Worm (Caenorhabditis elegans): Measurements from ENCODE around the gene ubc-26.

Gene ubc-26

ce11 chrII:2874801-2875200 is 25.3 kb downstream of the ubc-26 start, which contains the start of gene Y110A2AL.1:
TSS of gene Y110A2AL.1 (plus strand) at chrII:2875101.
- no peak for TF ChIP-seq nhr-25 (tag; optimal IDR thresholded peaks at IDR 0.05)
- TF ChIP-seq peb-1 (tag; optimal IDR thresholded peaks at IDR 0.05): no peak
- no peak for TF ChIP-seq snpc-4 (tag; optimal IDR thresholded peaks at IDR 0.05)

- no peak for TF ChIP-seq ztf-4 (tag; optimal IDR thresholded peaks at IDR 0.05)
- TF ChIP-seq nhr-10 (tag; optimal IDR thresholded peaks at IDR 0.05): no peak
- no peak for TF ChIP-seq sma-9 (GFP tag; optimal IDR thresholded peaks at IDR 0.05)
- TF ChIP-seq sma-9 (tag; optimal IDR thresholded peaks at IDR 0.05): no peak
- TF ChIP-seq nhr-77 (tag; optimal IDR thresholded peaks at IDR 0.05): no peak
- TF ChIP-seq gmeb-1 (tag; optimal IDR thresholded peaks at IDR 0.05): no peak
- TF ChIP-seq mbf-1 (tag; optimal IDR thresholded peaks at IDR 0.05): no peak
- no peak for TF ChIP-seq snpc-4 (tag; optimal IDR thresholded peaks at IDR 0.05)
- TF ChIP-seq lin-39 (tag; optimal IDR thresholded peaks at IDR 0.05): no peak
- no peak for TF ChIP-seq F13H6.1 (tag; optimal IDR thresholded peaks at IDR 0.05)
These were observed 28.3 kb downstream of the ubc-26 start, which contains the start of gene Y110A2AL.10 for ce11 chrII:2871816-2872215. TSS of gene Y110A2AL.10 (minus strand) at chrII:2871916.

ce11 chrII:2867701-2868100 is 32.4 kb downstream of the ubc-26 start, which contains the start of gene Y110A2AL.2:
TSS of gene Y110A2AL.2 (plus strand) at chrII:2868001.
- TF ChIP-seq fos-1 (tag; optimal IDR thresholded peaks at IDR 0.05) (no peak), crh-2 (tag; optimal IDR thresholded peaks at IDR 0.05) (no peak), mbf-1 (tag; optimal IDR thresholded peaks at IDR 0.05) (no peak), ztf-4 (tag; optimal IDR thresholded peaks at IDR 0.05) (no peak), alr-1 (tag; optimal IDR thresholded peaks at IDR 0.05) (no peak)

- no peak for TF ChIP-seq F13H6.1 (tag; optimal IDR thresholded peaks at IDR 0.05)
- no peak for TF ChIP-seq nhr-23 (tag; optimal IDR thresholded peaks at IDR 0.05)
- TF ChIP-seq peb-1 (tag; optimal IDR thresholded peaks at IDR 0.05): no peak
- no peak for TF ChIP-seq nhr-237 (tag; optimal IDR thresholded peaks at IDR 0.05)
- no peak for TF ChIP-seq lsy-2 (tag; optimal IDR thresholded peaks at IDR 0.05)
- TF ChIP-seq unc-62 (GFP tag; optimal IDR thresholded peaks at IDR 0.05): no peak
- TF ChIP-seq alr-1 (tag; optimal IDR thresholded peaks at IDR 0.05): no peak
- TF ChIP-seq lin-11 (tag; optimal IDR thresholded peaks at IDR 0.05): no peak
- TF ChIP-seq nhr-11 (tag; optimal IDR thresholded peaks at IDR 0.05): no peak
- no peak for TF ChIP-seq nhr-10 (tag; optimal IDR thresholded peaks at IDR 0.05)
- no peak for TF ChIP-seq zag-1 (tag; optimal IDR thresholded peaks at IDR 0.05)
- TF ChIP-seq sma-9 (GFP tag; optimal IDR thresholded peaks at IDR 0.05): no peak
- no peak for TF ChIP-seq sma-9 (tag; optimal IDR thresholded peaks at IDR 0.05)
- no peak for TF ChIP-seq nhr-129 (tag; optimal IDR thresholded peaks at IDR 0.05)
- no peak for TF ChIP-seq elt-1 (tag; optimal IDR thresholded peaks at IDR 0.05)
- no peak for TF ChIP-seq gmeb-1 (tag; optimal IDR thresholded peaks at IDR 0.05)
- no peak for TF ChIP-seq sma-3 (GFP tag; optimal IDR thresholded peaks at IDR 0.05)
- no peak for TF ChIP-seq ztf-1 (GFP tag; conservative IDR thresholded peaks at IDR 0.05)
- TF ChIP-seq blmp-1 (tag; optimal IDR thresholded peaks at IDR 0.05; ENCODE audit: insufficient read depth): no peak
These were observed 33.5 kb downstream of the ubc-26 start, which contains the start of the genes Y110A2AL.9 and Y110A2AL.3 for ce11 chrII:2866541-2867124. TSS of gene Y110A2AL.9 (minus strand) at chrII:2866641. TSS of gene Y110A2AL.3 (plus strand) at chrII:2867074.

- TF ChIP-seq blmp-1 (tag; optimal IDR thresholded peaks at IDR 0.05; ENCODE audit: insufficient read depth): no peak
- TF ChIP-seq skn-1 (tag; optimal IDR thresholded peaks at IDR 0.05): no peak
- no peak for TF ChIP-seq gmeb-1 (tag; optimal IDR thresholded peaks at IDR 0.05)
- no peak for TF ChIP-seq ama-1 (optimal IDR thresholded peaks at IDR 0.05)
- no peak for TF ChIP-seq crh-2 (tag; optimal IDR thresholded peaks at IDR 0.05)
- no peak for TF ChIP-seq nhr-23 (tag; optimal IDR thresholded peaks at IDR 0.05)
- no peak for TF ChIP-seq nhr-21 (tag; optimal IDR thresholded peaks at IDR 0.05)
- no peak for TF ChIP-seq unc-39 (tag; optimal IDR thresholded peaks at IDR 0.05)
- no peak for TF ChIP-seq elt-3 (tag; optimal IDR thresholded peaks at IDR 0.05)
- TF ChIP-seq nhr-12 (tag; optimal IDR thresholded peaks at IDR 0.05): no peak
- no peak for TF ChIP-seq unc-62 (GFP tag; optimal IDR thresholded peaks at IDR 0.05)
- TF ChIP-seq nhr-237 (tag; optimal IDR thresholded peaks at IDR 0.05): no peak
These were observed 34.8 kb downstream of the ubc-26 start for ce11 chrII:2865355-2865754.

Measured in whole organism, L2 larva.